Worm (Caenorhabditis elegans) whole organism, L2 larva: ENCODE measurements around the gene acdh-7.

Experiments
- aly-2 ChIP-seq: fragments of 150-350 bp; optimal IDR thresholded peaks from 2 replicates; lab custom pipeline; 2014; ENCODE audit warnings: missing biosample characterization, missing genetic modification characterization
- nhr-12 ChIP-seq: fragments of 150-350 bp; optimal IDR thresholded peaks from 2 replicates; lab custom pipeline; 2014; ENCODE audit warnings: missing biosample characterization, missing genetic modification characterization
- nhr-77 ChIP-seq: fragments of 150-350 bp; optimal IDR thresholded peaks from 2 replicates; lab custom pipeline; 2014; ENCODE audit warnings: missing biosample characterization, missing genetic modification characterization
- unc-39 ChIP-seq: fragments of 150-350 bp; optimal IDR thresholded peaks from 2 replicates; lab custom pipeline; 2014; ENCODE audit warnings: missing biosample characterization, missing genetic modification characterization
- unc-55 ChIP-seq: fragments of 150-350 bp; sonication (generic microtip); optimal IDR thresholded peaks from 3 replicates; lab custom pipeline; 2014; ENCODE audit warnings: missing biosample characterization, missing genetic modification reagents, missing genetic modification characterization

ce11 chrX:17227376-17227775, 10.5 kb upstream of the acdh-7 start:
- TF ChIP-seq aly-2 (tag; lab: Kevin White, UChicago): no peak
- no peak for TF ChIP-seq nhr-77
- TF ChIP-seq unc-55 (GFP tag; lab: Kevin White, UChicago): no peak
- TF ChIP-seq unc-39 (tag; lab: Kevin White, UChicago): no peak
- no peak for TF ChIP-seq nhr-12
